Fruit fly (Drosophila melanogaster): Measurements from ENCODE around the gene Taf9.

Gene Taf9

dm6 chrX:17856458-17857277 is 14.7 kb downstream of the Taf9 start, which contains the start of gene Srx:
Gene Srx, plus strand, starts transcription at chrX:17856974.
- TF ChIP-seq CG17801 (GFP tag; optimal IDR thresholded peaks at IDR 0.05; ENCODE audit: partially characterized antibody): peak; percentile 65

dm6 chrX:17857809-17858208 is 15.8 kb downstream of the Taf9 start:
- TF ChIP-seq CG17801 (GFP tag; optimal IDR thresholded peaks at IDR 0.05; ENCODE audit: partially characterized antibody): no peak

dm6 chrX:17860711-17861110 is 18.8 kb downstream of the Taf9 start, which contains the start of the genes Arp8 and CG6769:
Gene Arp8, minus strand, starts transcription at chrX:17860800.
Gene CG6769, plus strand, starts transcription at chrX:17861002.
- TF ChIP-seq CG17801 (GFP tag; optimal IDR thresholded peaks at IDR 0.05; ENCODE audit: partially characterized antibody): peak; percentile 54

- TF ChIP-seq CG17801 (GFP tag; optimal IDR thresholded peaks at IDR 0.05; ENCODE audit: partially characterized antibody): no peak
These were observed 23.1 kb downstream of the Taf9 start for dm6 chrX:17865103-17865502.

- TF ChIP-seq CG17801 (GFP tag; optimal IDR thresholded peaks at IDR 0.05; ENCODE audit: partially characterized antibody): no peak
These were observed 28.8 kb downstream of the Taf9 start for dm6 chrX:17870614-17871394.

dm6 chrX:17872310-17872709 is 30.3 kb downstream of the Taf9 start:
- TF ChIP-seq CG17801 (GFP tag; optimal IDR thresholded peaks at IDR 0.05; ENCODE audit: partially characterized antibody): no peak

- TF ChIP-seq CG17801 (GFP tag; optimal IDR thresholded peaks at IDR 0.05; ENCODE audit: partially characterized antibody): no peak
These were observed 31.4 kb downstream of the Taf9 start for dm6 chrX:17873329-17873728.

- TF ChIP-seq CG17801 (GFP tag; optimal IDR thresholded peaks at IDR 0.05; ENCODE audit: partially characterized antibody): no peak
These were observed 33.1 kb downstream of the Taf9 start for dm6 chrX:17875014-17875589.

- TF ChIP-seq CG17801 (GFP tag; optimal IDR thresholded peaks at IDR 0.05; ENCODE audit: partially characterized antibody): no peak
These were observed 33.7 kb downstream of the Taf9 start for dm6 chrX:17875695-17876094.

dm6 chrX:17876518-17876917 is 34.6 kb downstream of the Taf9 start:
- no peak for TF ChIP-seq CG17801 (GFP tag; optimal IDR thresholded peaks at IDR 0.05; ENCODE audit: partially characterized antibody)

dm6 chrX:17877974-17878373 is 36.0 kb downstream of the Taf9 start:
- TF ChIP-seq CG17801 (GFP tag; optimal IDR thresholded peaks at IDR 0.05; ENCODE audit: partially characterized antibody): no peak

dm6 chrX:17878632-17879033 is 36.7 kb downstream of the Taf9 start:
- TF ChIP-seq CG17801 (GFP tag; optimal IDR thresholded peaks at IDR 0.05; ENCODE audit: partially characterized antibody): no peak

dm6 chrX:17879211-17879897 is 37.4 kb downstream of the Taf9 start:
- no peak for TF ChIP-seq CG17801 (GFP tag; optimal IDR thresholded peaks at IDR 0.05; ENCODE audit: partially characterized antibody)

dm6 chrX:17880269-17880889 is 38.4 kb downstream of the Taf9 start:
- peak; percentile 92 for TF ChIP-seq CG17801 (GFP tag; optimal IDR thresholded peaks at IDR 0.05; ENCODE audit: partially characterized antibody)
